Worm (Caenorhabditis elegans): ENCODE data around the gene nspb-8.

The nspb-8 gene

ce11 chrII:14610492-14611142 lies 30.2 kb upstream of the nspb-8 start:
- peak; percentile 15 for TF ChIP-seq elt-2 (tag; optimal IDR thresholded peaks at IDR 0.05)
- peak; percentile 39 for TF ChIP-seq elt-1 (tag; optimal IDR thresholded peaks at IDR 0.05)
- no peak for TF ChIP-seq nhr-43 (tag; optimal IDR thresholded peaks at IDR 0.05; ENCODE audit: poor library complexity, severe bottlenecking)
- TF ChIP-seq nfya-1 (tag; optimal IDR thresholded peaks at IDR 0.05; ENCODE audit: insufficient read depth), result no peak
- TF ChIP-seq R02D3.7 (tag; optimal IDR thresholded peaks at IDR 0.05), result no peak
- no peak for TF ChIP-seq fkh-2 (tag; optimal IDR thresholded peaks at IDR 0.05)
- TF ChIP-seq nhr-23 (tag; optimal IDR thresholded peaks at IDR 0.05), result no peak
- no peak for TF ChIP-seq lin-15B (tag; optimal IDR thresholded peaks at IDR 0.05)
- no peak for TF ChIP-seq nhr-76 (tag; optimal IDR thresholded peaks at IDR 0.05)
- no peak for TF ChIP-seq lin-39 (tag; optimal IDR thresholded peaks at IDR 0.05)
- no peak for TF ChIP-seq ceh-9 (tag; optimal IDR thresholded peaks at IDR 0.05)
- peak; percentile 65 for TF ChIP-seq ama-1 (optimal IDR thresholded peaks at IDR 0.05)
- TF ChIP-seq nhr-77 (tag; optimal IDR thresholded peaks at IDR 0.05), result no peak
- TF ChIP-seq egl-5 (tag; optimal IDR thresholded peaks at IDR 0.05), result no peak
- TF ChIP-seq elt-3 (tag; optimal IDR thresholded peaks at IDR 0.05), result no peak
- no peak for TF ChIP-seq ceh-82 (tag; optimal IDR thresholded peaks at IDR 0.05)
- no peak for TF ChIP-seq snpc-4 (tag; optimal IDR thresholded peaks at IDR 0.05)
- peak; percentile 24 for TF ChIP-seq ztf-4 (tag; optimal IDR thresholded peaks at IDR 0.05)
- no peak for TF ChIP-seq sea-2 (GFP tag; optimal IDR thresholded peaks at IDR 0.05)
- TF ChIP-seq nhr-11 (tag; optimal IDR thresholded peaks at IDR 0.05), result no peak
- TF ChIP-seq ceh-16 (tag; optimal IDR thresholded peaks at IDR 0.05), result no peak

- TF ChIP-seq mml-1 (tag; optimal IDR thresholded peaks at IDR 0.05), result no peak
- peak; percentile 81 for TF ChIP-seq ama-1 (optimal IDR thresholded peaks at IDR 0.05)
- TF ChIP-seq hmg-11 (tag; optimal IDR thresholded peaks at IDR 0.05), result no peak
- no peak for TF ChIP-seq ceh-16 (tag; optimal IDR thresholded peaks at IDR 0.05)
Measured at ce11 chrII:14609297-14609937, 29.0 kb upstream of the nspb-8 start.

ce11 chrII:14608508-14608907 lies 28.1 kb upstream of the nspb-8 start:
- TF ChIP-seq ama-1 (optimal IDR thresholded peaks at IDR 0.05) (peak; percentile 92), ztf-4 (tag; optimal IDR thresholded peaks at IDR 0.05) (peak; percentile 71), hmg-11 (tag; optimal IDR thresholded peaks at IDR 0.05) (no peak)

ce11 chrII:14606172-14606571 lies 25.7 kb upstream of the nspb-8 start, which contains the start of gene arl-3:
arl-3 (plus strand) TSS chrII:14606472.
- TF ChIP-seq elt-2 (tag; optimal IDR thresholded peaks at IDR 0.05), result no peak
- TF ChIP-seq skn-1 (tag; optimal IDR thresholded peaks at IDR 0.05), result peak; percentile 7

- TF ChIP-seq nhr-23 (tag; optimal IDR thresholded peaks at IDR 0.05), result peak; percentile 18
- no peak for TF ChIP-seq nhr-28 (tag; optimal IDR thresholded peaks at IDR 0.05)
- TF ChIP-seq ama-1 (optimal IDR thresholded peaks at IDR 0.05), result peak; percentile 71
- TF ChIP-seq elt-1 (tag; optimal IDR thresholded peaks at IDR 0.05), result peak; percentile 50
- TF ChIP-seq pha-4 (tag; optimal IDR thresholded peaks at IDR 0.05), result no peak
- no peak for TF ChIP-seq elt-2 (tag; optimal IDR thresholded peaks at IDR 0.05)
Measured at ce11 chrII:14605479-14605878, 25.0 kb upstream of the nspb-8 start, which contains the start of gene F19H8.2. F19H8.2 (minus strand) TSS chrII:14605869.

ce11 chrII:14605026-14605425 lies 24.6 kb upstream of the nspb-8 start:
- TF ChIP-seq nfya-1 (tag; optimal IDR thresholded peaks at IDR 0.05; ENCODE audit: insufficient read depth), result no peak
- TF ChIP-seq ama-1 (optimal IDR thresholded peaks at IDR 0.05), result peak; percentile 84
- TF ChIP-seq eor-1 (tag; optimal IDR thresholded peaks at IDR 0.05), result no peak
- TF ChIP-seq ztf-4 (tag; optimal IDR thresholded peaks at IDR 0.05), result peak; percentile 52
- no peak for TF ChIP-seq nhr-76 (tag; optimal IDR thresholded peaks at IDR 0.05)
- no peak for TF ChIP-seq pha-4 (tag; optimal IDR thresholded peaks at IDR 0.05)
- no peak for TF ChIP-seq jun-1 (tag; optimal IDR thresholded peaks at IDR 0.05)
- no peak for TF ChIP-seq fkh-2 (tag; optimal IDR thresholded peaks at IDR 0.05)
- no peak for TF ChIP-seq fos-1 (tag; optimal IDR thresholded peaks at IDR 0.05)
- no peak for TF ChIP-seq unc-39 (tag; optimal IDR thresholded peaks at IDR 0.05)
- TF ChIP-seq lsy-12 (tag; optimal IDR thresholded peaks at IDR 0.05), result peak; percentile 4

All from whole organism, L3 larva.